Worm (Caenorhabditis elegans): ENCODE results near the gene F18A11.3.

- TF ChIP-seq unc-62 (GFP tag; optimal IDR thresholded peaks at IDR 0.05 in 1 of 2): peak in 1 of 2 experiments; percentile 21
- TF ChIP-seq unc-62 (tag; optimal IDR thresholded peaks at IDR 0.05): no peak
- no peak for TF ChIP-seq snpc-1.2 (GFP tag; IDR thresholded peaks at IDR 0.05)
Observed at ce11 chrII:13030567-13031188, 6.0 kb downstream of the F18A11.3 start.

Data from whole organism, L4 larva.